Fruit fly (Drosophila melanogaster) whole organism, embryonic: ENCODE data around the gene CG11470.

Experiments
- Adf1 ChIP-seq: fragments of 200-800 bp; sonication (Bioruptor generic); IDR thresholded peaks from 2 replicates; pipeline ENCODE4 v1.3.6; 2022; ENCODE audit warnings: missing biosample characterization, missing genetic modification characterization
- Aef1 ChIP-seq: fragments of 200-800 bp; sonication (Bioruptor generic); IDR thresholded peaks from 3 replicates; pipeline ENCODE4 v1.3.6; 2022; ENCODE audit warnings: missing biosample characterization, missing genetic modification characterization
- CG10274 ChIP-seq: fragments of 200-800 bp; sonication (Bioruptor generic); optimal IDR thresholded peaks from 3 replicates; lab custom pipeline; 2017; ENCODE audit warnings: missing biosample characterization, mild to moderate bottlenecking, missing genetic modification characterization
- CG10366 ChIP-seq: fragments of 200-800 bp; sonication (Bioruptor generic); IDR thresholded peaks from 2 replicates; pipeline ENCODE4 v1.3.6; 2022; ENCODE audit warnings: missing biosample characterization, missing genetic modification characterization
- CG10979 ChIP-seq: fragments of 200-800 bp; sonication (Bioruptor generic); optimal IDR thresholded peaks from 2 replicates; lab custom pipeline; 2018; ENCODE audit warnings: missing biosample characterization, mild to moderate bottlenecking, missing genetic modification characterization, moderate library complexity
- CG11085 ChIP-seq: fragments of 200-800 bp; sonication (Bioruptor generic); IDR thresholded peaks from 2 replicates; pipeline ENCODE4 v1.3.6; 2022; ENCODE audit warnings: missing biosample characterization, missing genetic modification characterization
- CG13894 ChIP-seq: fragments of 200-800 bp; sonication (Bioruptor generic); optimal IDR thresholded peaks from 3 replicates; lab custom pipeline; 2018; ENCODE audit warnings: missing biosample characterization, mild to moderate bottlenecking, missing genetic modification characterization, moderate library complexity
- CG15011 ChIP-seq: fragments of 200-800 bp; sonication (Bioruptor generic); optimal IDR thresholded peaks from 3 replicates; lab custom pipeline; 2018; ENCODE audit warnings: missing biosample characterization, mild to moderate bottlenecking, missing genetic modification characterization
- CG15514 ChIP-seq: fragments of 200-800 bp; sonication (Bioruptor generic); optimal IDR thresholded peaks from 3 replicates; lab custom pipeline; 2017; ENCODE audit warnings: missing biosample characterization, missing genetic modification characterization, mild to moderate bottlenecking, moderate library complexity, missing genetic modification reagents
- CG1602 ChIP-seq: fragments of 200-800 bp; sonication (Bioruptor generic); optimal IDR thresholded peaks from 3 replicates; lab custom pipeline; 2016; ENCODE audit warnings: missing biosample characterization, missing genetic modification characterization
- CG1647 ChIP-seq: fragments of 200-800 bp; sonication (Bioruptor generic); optimal IDR thresholded peaks from 3 replicates; lab custom pipeline; 2016; ENCODE audit warnings: missing biosample characterization, missing genetic modification characterization
- CG17328 ChIP-seq: fragments of 200-800 bp; sonication (Bioruptor generic); IDR thresholded peaks from 2 replicates; pipeline ENCODE4 v1.3.6; 2022; ENCODE audit warnings: missing biosample characterization, missing genetic modification characterization
- CG18262 ChIP-seq: fragments of 200-800 bp; optimal IDR thresholded peaks from 3 replicates; lab custom pipeline; 2019; ENCODE audit warnings: missing biosample characterization, mild to moderate bottlenecking, missing genetic modification characterization, moderate library complexity
- CG2202 ChIP-seq: fragments of 200-800 bp; sonication (Bioruptor generic); optimal IDR thresholded peaks from 2 replicates; lab custom pipeline; 2018; ENCODE audit warnings: missing biosample characterization, mild to moderate bottlenecking, missing genetic modification characterization
- CG2678 ChIP-seq: fragments of 200-800 bp; sonication (Bioruptor generic); optimal IDR thresholded peaks from 3 replicates; lab custom pipeline; 2019; ENCODE audit warnings: missing biosample characterization, mild to moderate bottlenecking, missing genetic modification characterization, moderate library complexity
- CG2889 ChIP-seq: fragments of 200-800 bp; sonication (Bioruptor generic); IDR thresholded peaks from 3 replicates; pipeline ENCODE4 v1.3.6; 2022; ENCODE audit warnings: missing biosample characterization, missing genetic modification characterization
- CG31388 ChIP-seq: fragments of 200-800 bp; sonication (Bioruptor generic); optimal IDR thresholded peaks from 2 replicates; lab custom pipeline; 2016; ENCODE audit warnings: missing biosample characterization, missing genetic modification characterization
- CG32532 ChIP-seq: fragments of 200-800 bp; sonication (Bioruptor generic); IDR thresholded peaks from 2 replicates; pipeline ENCODE4 v1.3.6; 2022; ENCODE audit warnings: missing biosample characterization, missing genetic modification characterization
- CG3847 ChIP-seq: fragments of 200-800 bp; sonication (Bioruptor generic); IDR thresholded peaks from 2 replicates; pipeline ENCODE4 v1.3.6; 2022; ENCODE audit warnings: missing biosample characterization, missing genetic modification characterization
- CG42726 ChIP-seq: fragments of 200-800 bp; sonication (Bioruptor generic); IDR thresholded peaks from 2 replicates; pipeline ENCODE4 v1.3.6; 2022; ENCODE audit warnings: missing biosample characterization, missing genetic modification characterization; ENCODE audit not compliant: partially characterized antibody
- CG4424 ChIP-seq: fragments of 200-800 bp; sonication (Bioruptor generic); optimal IDR thresholded peaks from 3 replicates; lab custom pipeline; 2016; ENCODE audit warnings: missing biosample characterization, missing genetic modification characterization
- CG6654 ChIP-seq: fragments of 200-800 bp; sonication (Bioruptor generic); optimal IDR thresholded peaks from 2 replicates; lab custom pipeline; 2017; ENCODE audit warnings: missing biosample characterization, mild to moderate bottlenecking, missing genetic modification characterization
- CG6813 ChIP-seq: fragments of 200-800 bp; sonication (Bioruptor generic); optimal IDR thresholded peaks from 2 replicates; lab custom pipeline; 2017; ENCODE audit warnings: missing biosample characterization, missing genetic modification characterization, mild to moderate bottlenecking, moderate library complexity, missing genetic modification reagents
- CG8765 ChIP-seq: fragments of 200-800 bp; sonication (Bioruptor generic); IDR thresholded peaks from 2 replicates; pipeline ENCODE4 v1.3.6; 2022; ENCODE audit warnings: missing biosample characterization, missing genetic modification characterization
- Dip2 ChIP-seq: fragments of 200-800 bp; sonication (Bioruptor generic); IDR thresholded peaks from 2 replicates; pipeline ENCODE4 v1.3.6; 2022; ENCODE audit warnings: missing biosample characterization, missing genetic modification characterization
- HHEX ChIP-seq: fragments of 200-800 bp; sonication (Bioruptor generic); optimal IDR thresholded peaks from 3 replicates; lab custom pipeline; 2017; ENCODE audit warnings: missing biosample characterization, mild to moderate bottlenecking, missing genetic modification characterization, missing genetic modification reagents
- Hr3 ChIP-seq: fragments of 200-800 bp; sonication (Bioruptor generic); optimal IDR thresholded peaks from 3 replicates; lab custom pipeline; 2016; ENCODE audit warnings: missing biosample characterization, missing genetic modification characterization
- Nf-YB ChIP-seq: fragments of 200-800 bp; sonication (Bioruptor generic); optimal IDR thresholded peaks from 3 replicates; lab custom pipeline; 2019; ENCODE audit warnings: missing biosample characterization, mild to moderate bottlenecking, missing genetic modification characterization, moderate library complexity
- Scr ChIP-seq: fragments of 200-800 bp; sonication (Bioruptor generic); IDR thresholded peaks from 2 replicates; pipeline ENCODE4 v1.3.6; 2022; ENCODE audit warnings: missing biosample characterization, missing genetic modification characterization; ENCODE audit not compliant: partially characterized antibody
- Sry-δ ChIP-seq: fragments of 200-800 bp; sonication (Bioruptor generic); optimal IDR thresholded peaks from 2 replicates; lab custom pipeline; 2016; ENCODE audit warnings: missing biosample characterization, missing genetic modification characterization
- YL-1 ChIP-seq: fragments of 200-800 bp; sonication (Bioruptor generic); optimal IDR thresholded peaks from 3 replicates; lab custom pipeline; 2017; ENCODE audit warnings: missing biosample characterization, mild to moderate bottlenecking, missing genetic modification characterization
- cg ChIP-seq: fragments of 200-800 bp; sonication (Bioruptor generic); optimal IDR thresholded peaks from 3 replicates; lab custom pipeline; 2019; ENCODE audit warnings: missing biosample characterization, mild to moderate bottlenecking, missing genetic modification characterization, moderate library complexity
- chm ChIP-seq: fragments of 200-800 bp; sonication (Bioruptor generic); IDR thresholded peaks from 2 replicates; pipeline ENCODE4 v1.3.6; 2022; ENCODE audit warnings: missing biosample characterization, missing genetic modification characterization
- croc ChIP-seq: fragments of 200-800 bp; sonication (Bioruptor generic); conservative IDR thresholded peaks from 3 replicates; pipeline ENCODE4 v1.3.6; 2022; ENCODE audit warnings: missing biosample characterization, missing genetic modification characterization
- eve ChIP-seq, 2 experiments: fragments of >200 bp; optimal IDR thresholded peaks; 2 replicates each; lab custom pipeline; 2017; ENCODE audit warnings: missing biosample characterization in 2 of 2, missing genetic modification characterization in 2 of 2
- fru ChIP-seq: fragments of >200 bp; optimal IDR thresholded peaks from 2 replicates; lab custom pipeline; 2017
- kni ChIP-seq: fragments of 200-800 bp; sonication (Bioruptor generic); optimal IDR thresholded peaks from 3 replicates; lab custom pipeline; 2017; ENCODE audit warnings: mild to moderate bottlenecking, missing biosample characterization, missing genetic modification reagents, missing genetic modification characterization
- mam ChIP-seq: fragments of 200-800 bp; sonication (Bioruptor generic); optimal IDR thresholded peaks from 3 replicates; lab custom pipeline; 2016; ENCODE audit warnings: missing biosample characterization, missing genetic modification characterization
- nerfin-1 ChIP-seq: fragments of 200-800 bp; sonication (Bioruptor generic); optimal IDR thresholded peaks from 3 replicates; lab custom pipeline; 2019; ENCODE audit warnings: missing biosample characterization, mild to moderate bottlenecking, missing genetic modification characterization, moderate library complexity
- otp ChIP-seq: fragments of 200-800 bp; sonication (Bioruptor generic); IDR thresholded peaks from 3 replicates; pipeline ENCODE4, ENCODE4 v1.3.6; 2022; ENCODE audit warnings: missing biosample characterization, missing genetic modification characterization
- ranshi ChIP-seq: fragments of 200-800 bp; sonication (Bioruptor generic); IDR thresholded peaks from 2 replicates; pipeline ENCODE4 v1.3.6; 2022; ENCODE audit warnings: missing biosample characterization, missing genetic modification characterization
- rib ChIP-seq: fragments of 200-800 bp; sonication (Bioruptor generic); IDR thresholded peaks from 2 replicates; pipeline ENCODE4 v1.3.6; 2022; ENCODE audit warnings: missing biosample characterization, missing genetic modification characterization
- sc ChIP-seq, 3 experiments: fragments of >200 bp in 2 of 3; fragments of 200-800 bp in 1 of 3; sonication (Bioruptor generic) in 1 of 3; optimal IDR thresholded peaks; 2 replicates in 2 of 3; 3 replicates in 1 of 3; lab custom pipeline; 2017; ENCODE audit warnings: mild to moderate bottlenecking in 1 of 3, missing biosample characterization in 1 of 3, missing genetic modification characterization in 1 of 3, missing genetic modification reagents in 1 of 3
- sd ChIP-seq: fragments of 200-800 bp; sonication (Bioruptor generic); optimal IDR thresholded peaks from 3 replicates; lab custom pipeline; 2018; ENCODE audit warnings: missing biosample characterization, mild to moderate bottlenecking, missing genetic modification characterization, moderate library complexity
- sens ChIP-seq: fragments of 200-800 bp; sonication (Bioruptor generic); peaks from one replicate; lab custom pipeline; 2016; ENCODE audit warnings: missing biosample characterization, missing genetic modification characterization
- ssp ChIP-seq: fragments of 200-800 bp; sonication (Bioruptor generic); IDR thresholded peaks from 2 replicates; pipeline ENCODE4 v1.3.6; 2022; ENCODE audit warnings: missing biosample characterization, missing genetic modification characterization
- tll ChIP-seq, 2 experiments: fragments of 200-800 bp in 1 of 2; fragments of >200 bp in 1 of 2; sonication (Bioruptor generic) in 1 of 2; optimal IDR thresholded peaks; 2 replicates each; lab custom pipeline; 2017 to 2019; ENCODE audit warnings: missing biosample characterization in 2 of 2, missing genetic modification characterization in 2 of 2, mild to moderate bottlenecking in 1 of 2, moderate library complexity in 1 of 2
- unpg ChIP-seq: fragments of 200-800 bp; sonication (Bioruptor generic); optimal IDR thresholded peaks from 3 replicates; lab custom pipeline; 2018; ENCODE audit warnings: missing biosample characterization, mild to moderate bottlenecking, missing genetic modification characterization, moderate library complexity
- zfh1 ChIP-seq: fragments of 200-800 bp; sonication (Bioruptor generic); IDR thresholded peaks from 3 replicates; pipeline ENCODE4 v1.3.6; 2022; ENCODE audit warnings: missing biosample characterization, missing genetic modification characterization

The CG11470 gene

dm6 chr3R:29566997-29567670, 22.4 kb downstream of the CG11470 start (continued):
- peak; percentile 92 for TF ChIP-seq Nf-YB
- TF ChIP-seq Adf1 (GFP tag; lab: Robert Waterston, UW) = peak; percentile 21; the same call in 1 of the 2 replicates
- TF ChIP-seq CG6654 = peak; percentile 48
- peak; percentile 87 for TF ChIP-seq zfh1 (GFP tag; lab: Robert Waterston, UW)
- TF ChIP-seq sd (tag; lab: Kevin White, UChicago) = no peak
- TF ChIP-seq YL-1 (GFP tag; lab: Kevin White, UChicago) = no peak
- no peak for TF ChIP-seq CG11085 (GFP tag; lab: Robert Waterston, UW)
- no peak for TF ChIP-seq tll (GFP tag; optimal IDR thresholded peaks at IDR 0.05; lab: Kevin White, UChicago)
- TF ChIP-seq CG2678 = peak; percentile 69
- TF ChIP-seq CG3847 (GFP tag; lab: Robert Waterston, UW) = peak; percentile 43
- peak; percentile 73; the same call in 2 of the 3 replicates for TF ChIP-seq otp
- peak; percentile 33 for TF ChIP-seq CG2202 (tag; lab: Kevin White, UChicago)
- TF ChIP-seq rib = no peak
- TF ChIP-seq Dip2 (GFP tag; lab: Robert Waterston, UW) = no peak
- TF ChIP-seq Aef1 (GFP tag; lab: Robert Waterston, UW) = peak; percentile 44; the same call in 1 of the 3 replicates
- TF ChIP-seq CG10366 (GFP tag; lab: Robert Waterston, UW) = peak; percentile 78
- TF ChIP-seq Scr (GFP tag; lab: Robert Waterston, UW) = no peak
- TF ChIP-seq CG15011 (GFP tag; lab: Kevin White, UChicago) = no peak
- TF ChIP-seq ranshi = peak; percentile 58; the same call in 1 of the 2 replicates
- TF ChIP-seq Hr3 = peak; percentile 46
- no peak for TF ChIP-seq CG10274 (GFP tag; lab: Kevin White, UChicago)
- no peak for TF ChIP-seq CG15514 (GFP tag; lab: Kevin White, UChicago)
- TF ChIP-seq CG8765 = peak; percentile 77
- TF ChIP-seq CG17328 (GFP tag; lab: Robert Waterston, UW) = peak; percentile 85
- peak; percentile 29 for TF ChIP-seq CG6813 (GFP tag; lab: Kevin White, UChicago)
- peak; percentile 66 for TF ChIP-seq CG1602 (GFP tag; lab: Kevin White, UChicago)
- peak; percentile 48 for TF ChIP-seq cg (GFP tag; lab: Kevin White, UChicago)
- peak; percentile 82 for TF ChIP-seq CG10979 (tag; lab: Kevin White, UChicago)
- TF ChIP-seq CG18262 (tag; lab: Kevin White, UChicago) = peak; percentile 77
- TF ChIP-seq CG32532 (GFP tag; lab: Robert Waterston, UW) = no peak
- peak; percentile 63 for TF ChIP-seq ssp
- TF ChIP-seq chm (GFP tag; lab: Robert Waterston, UW) = peak; percentile 76
- TF ChIP-seq sc (optimal IDR thresholded peaks at IDR 0.05; lab: Kevin White, UChicago) = no peak
- peak; percentile 38 for TF ChIP-seq sc (GFP tag; optimal IDR thresholded peaks at IDR 0.05; lab: Kevin White, UChicago)
- TF ChIP-seq nerfin-1 (tag; lab: Kevin White, UChicago) = peak; percentile 56
- TF ChIP-seq CG31388 = peak; percentile 6
- TF ChIP-seq eve (GFP tag; optimal IDR thresholded peaks at IDR 0.05; lab: Kevin White, UChicago) = peak in 1 of 2 experiments; percentile 68
- peak; percentile 69 for TF ChIP-seq CG4424 (GFP tag; lab: Kevin White, UChicago)
- TF ChIP-seq kni = peak; percentile 50
- peak; percentile 95 for TF ChIP-seq sens (GFP tag; lab: Kevin White, UChicago)
- peak; percentile 21 for TF ChIP-seq HHEX (GFP tag; lab: Kevin White, UChicago)
- TF ChIP-seq CG13894 = no peak
- TF ChIP-seq fru (lab: Kevin White, UChicago) = no peak
- TF ChIP-seq CG1647 (GFP tag; lab: Kevin White, UChicago) = peak; percentile 26
- TF ChIP-seq CG42726 (GFP tag; lab: Robert Waterston, UW) = no peak
- TF ChIP-seq croc = peak; percentile 69
- peak; percentile 11 for TF ChIP-seq mam (GFP tag; lab: Kevin White, UChicago)
- TF ChIP-seq Sry-δ (GFP tag; lab: Kevin White, UChicago) = peak; percentile 7
- TF ChIP-seq unpg (GFP tag; lab: Kevin White, UChicago) = peak; percentile 68
- peak; percentile 53; the same call in 2 of the 3 replicates for TF ChIP-seq CG2889 (GFP tag; lab: Robert Waterston, UW)
